Worm (Caenorhabditis elegans): ENCODE measurements around the gene acs-14.

The acs-14 gene

DNA sequence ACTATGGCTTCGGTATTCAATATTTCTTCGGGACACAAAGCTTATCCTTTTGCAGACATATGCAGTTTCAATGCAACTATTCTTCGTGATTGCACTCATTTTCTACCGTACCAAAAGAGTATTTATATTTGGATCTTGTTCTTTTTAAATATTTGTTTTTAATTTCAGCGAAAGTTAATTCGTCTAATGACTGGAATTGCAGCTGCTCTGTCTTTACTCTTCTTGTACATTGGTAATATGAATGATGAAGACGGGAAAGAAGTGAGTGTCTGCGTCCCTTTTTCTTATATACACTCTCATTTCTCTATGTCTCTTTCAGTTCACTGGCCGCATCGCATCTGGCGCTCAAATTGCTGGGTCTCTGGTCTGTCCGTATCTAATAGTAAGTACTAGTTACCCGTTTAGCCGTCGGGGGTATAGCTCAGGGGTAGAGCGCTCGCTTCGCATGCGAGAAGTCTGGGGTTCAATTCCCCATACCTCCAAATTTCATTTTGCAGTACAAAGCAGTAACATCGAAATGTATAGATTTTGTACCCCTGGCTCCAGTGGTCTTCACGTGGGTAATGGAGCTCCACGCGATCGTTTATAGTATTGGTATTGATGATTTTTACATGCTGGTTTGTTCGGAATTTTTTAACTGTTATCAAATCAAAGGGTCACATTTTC is 4.6 kb upstream of the acs-14 start:
- TF ChIP-seq tbx-37 (GFP tag; conservative IDR thresholded peaks at IDR 0.05) (peak; percentile 92), ceh-13 (GFP tag; optimal IDR thresholded peaks at IDR 0.05) (peak; percentile 84), sea-1 (GFP tag; conservative IDR thresholded peaks at IDR 0.05) (peak; percentile 96), ets-7 (tag; optimal IDR thresholded peaks at IDR 0.05) (peak; percentile 76), hmg-4 (GFP tag; optimal IDR thresholded peaks at IDR 0.05) (peak; percentile 96), tbx-11 (GFP tag; IDR thresholded peaks at IDR 0.05) (peak; percentile 94), pes-1 (GFP tag; IDR thresholded peaks at IDR 0.05) (no peak; the same call in 1 of the 2 replicates), F13C5.2 (tag; optimal IDR thresholded peaks at IDR 0.05) (peak; percentile 91), scrt-1 (GFP tag; IDR thresholded peaks at IDR 0.05) (peak; percentile 97), tra-4 (tag; optimal IDR thresholded peaks at IDR 0.05) (peak; percentile 75), hmbx-1 (tag; optimal IDR thresholded peaks at IDR 0.05) (peak; percentile 74), ceh-36 (tag; optimal IDR thresholded peaks at IDR 0.05) (peak; percentile 91), B0310.2 (tag; optimal IDR thresholded peaks at IDR 0.05) (peak; percentile 93), ama-1 (optimal IDR thresholded peaks at IDR 0.05) (no peak), flt-1 (GFP tag; IDR thresholded peaks at IDR 0.05) (peak; percentile 96), aly-1 (tag; optimal IDR thresholded peaks at IDR 0.05) (peak; percentile 91), hnd-1 (tag; optimal IDR thresholded peaks at IDR 0.05) (peak; percentile 87)

DNA sequence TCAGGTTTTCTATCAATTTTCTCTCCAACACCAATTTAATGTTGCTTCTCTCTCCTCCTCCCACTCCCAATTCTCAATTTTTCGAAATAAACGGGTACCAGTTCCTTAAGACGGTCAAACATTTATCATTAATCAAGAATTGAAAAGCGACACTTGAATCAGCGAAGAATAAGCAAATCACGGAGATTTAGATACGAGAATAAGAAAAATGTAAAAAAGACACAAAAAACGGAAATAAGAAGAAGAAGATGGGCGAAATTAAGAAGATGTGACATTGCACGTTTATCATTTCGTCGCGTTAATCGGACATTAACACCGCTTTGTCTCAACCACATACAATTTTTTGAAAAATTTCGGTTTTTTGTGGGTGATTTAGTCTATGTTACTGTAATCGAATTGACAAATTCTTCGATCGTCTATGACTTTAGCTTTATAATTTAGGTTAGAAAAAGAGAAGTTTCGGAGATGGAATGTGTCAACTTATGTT is 3.4 kb upstream of the acs-14 start, which contains the start of gene haao-1:
TSS of gene haao-1 (plus strand) at position 437 of the 487 bp plus-strand sequence.
- TF ChIP-seq hnd-1 (tag; optimal IDR thresholded peaks at IDR 0.05) = no peak
- no peak for TF ChIP-seq tbx-11 (GFP tag; IDR thresholded peaks at IDR 0.05)
- no peak for TF ChIP-seq hmbx-1 (tag; optimal IDR thresholded peaks at IDR 0.05)
- no peak for TF ChIP-seq tra-4 (tag; optimal IDR thresholded peaks at IDR 0.05)
- no peak for TF ChIP-seq ets-7 (tag; optimal IDR thresholded peaks at IDR 0.05)
- TF ChIP-seq pes-1 (GFP tag; IDR thresholded peaks at IDR 0.05) = no peak
- no peak for TF ChIP-seq sea-1 (GFP tag; conservative IDR thresholded peaks at IDR 0.05)
- no peak for TF ChIP-seq tbx-37 (GFP tag; conservative IDR thresholded peaks at IDR 0.05)
- no peak for TF ChIP-seq scrt-1 (GFP tag; IDR thresholded peaks at IDR 0.05)
- no peak for TF ChIP-seq B0310.2 (tag; optimal IDR thresholded peaks at IDR 0.05)
- no peak for TF ChIP-seq hmg-4 (GFP tag; optimal IDR thresholded peaks at IDR 0.05)
- TF ChIP-seq ceh-13 (GFP tag; optimal IDR thresholded peaks at IDR 0.05) = no peak
- no peak for TF ChIP-seq ama-1 (optimal IDR thresholded peaks at IDR 0.05)

DNA sequence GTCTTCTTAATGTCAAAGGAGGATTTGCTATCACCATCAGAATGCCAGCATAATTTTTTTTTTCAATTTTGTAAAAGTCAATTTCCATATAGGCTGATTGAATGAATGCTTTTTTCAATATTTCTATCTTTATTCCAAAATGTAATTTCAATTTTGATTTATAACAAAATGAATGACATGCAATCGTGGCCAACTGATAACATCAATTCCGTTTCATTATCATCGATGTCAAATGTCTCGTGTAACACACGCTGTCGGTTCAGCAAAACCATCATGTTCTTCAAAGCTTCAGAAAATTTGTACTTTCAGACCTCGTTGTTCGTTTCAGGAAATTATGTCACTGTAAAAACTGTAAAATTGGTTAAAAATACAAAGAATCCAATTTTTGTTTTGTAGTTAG is 1.0 kb upstream of the acs-14 start:
- TF ChIP-seq ama-1 (optimal IDR thresholded peaks at IDR 0.05) (no peak), ceh-36 (tag; optimal IDR thresholded peaks at IDR 0.05) (no peak), ets-7 (tag; optimal IDR thresholded peaks at IDR 0.05) (no peak), pes-1 (GFP tag; IDR thresholded peaks at IDR 0.05) (no peak), B0310.2 (tag; optimal IDR thresholded peaks at IDR 0.05) (no peak), flt-1 (GFP tag; IDR thresholded peaks at IDR 0.05) (no peak), sea-1 (GFP tag; conservative IDR thresholded peaks at IDR 0.05) (no peak), hnd-1 (tag; optimal IDR thresholded peaks at IDR 0.05) (no peak), tra-4 (tag; optimal IDR thresholded peaks at IDR 0.05) (no peak), scrt-1 (GFP tag; IDR thresholded peaks at IDR 0.05) (no peak), hmbx-1 (tag; optimal IDR thresholded peaks at IDR 0.05) (no peak)

DNA sequence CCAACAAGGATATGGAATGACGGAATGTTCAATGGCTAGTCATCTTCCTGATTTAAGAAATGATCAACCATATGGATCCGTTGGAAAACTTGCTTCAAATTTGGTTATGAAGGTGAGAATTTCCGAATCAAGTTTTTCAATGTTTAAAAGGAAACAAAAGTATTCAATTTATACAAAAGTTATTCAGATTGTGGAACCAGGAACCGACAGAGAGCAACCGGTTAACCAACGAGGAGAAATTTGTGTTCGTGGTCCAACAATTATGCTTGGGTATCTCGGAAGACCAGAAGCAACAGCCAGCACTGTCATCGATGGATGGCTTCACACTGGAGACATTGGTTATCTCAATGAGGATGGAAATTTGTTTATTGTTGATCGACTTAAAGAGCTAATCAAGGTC is 1.7 kb downstream of the acs-14 start:
- TF ChIP-seq hmbx-1 (tag; optimal IDR thresholded peaks at IDR 0.05) = no peak
- TF ChIP-seq pes-1 (GFP tag; IDR thresholded peaks at IDR 0.05) = no peak
- no peak for TF ChIP-seq sea-1 (GFP tag; conservative IDR thresholded peaks at IDR 0.05)
- no peak for TF ChIP-seq scrt-1 (GFP tag; IDR thresholded peaks at IDR 0.05)
- no peak for TF ChIP-seq hnd-1 (tag; optimal IDR thresholded peaks at IDR 0.05)
- TF ChIP-seq aly-1 (tag; optimal IDR thresholded peaks at IDR 0.05) = no peak
- no peak for TF ChIP-seq ama-1 (optimal IDR thresholded peaks at IDR 0.05)
- no peak for TF ChIP-seq flt-1 (GFP tag; IDR thresholded peaks at IDR 0.05)
- no peak for TF ChIP-seq ceh-36 (tag; optimal IDR thresholded peaks at IDR 0.05)
- TF ChIP-seq hmg-4 (GFP tag; optimal IDR thresholded peaks at IDR 0.05) = no peak

DNA sequence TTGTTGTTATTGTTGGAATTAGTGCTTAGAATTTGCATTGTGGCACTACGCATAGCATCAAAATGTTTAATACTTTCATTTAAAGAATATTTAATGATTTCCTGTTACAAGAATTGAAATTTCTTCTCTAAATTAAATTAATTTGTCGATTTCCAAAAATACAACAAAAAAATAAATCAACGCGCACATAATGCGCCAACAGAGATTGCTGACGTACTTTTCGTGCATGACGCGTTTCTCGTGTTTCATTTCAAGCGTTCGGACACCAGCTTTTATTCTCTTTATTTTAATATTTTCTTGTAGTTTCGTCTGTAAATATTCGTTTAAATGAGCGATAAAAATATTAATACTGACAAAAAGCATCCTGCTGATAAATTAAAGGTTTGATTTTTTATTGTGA is 5.7 kb downstream of the acs-14 start, which contains the start of gene eif-2Bdelta:
TSS of gene eif-2Bdelta (plus strand) at position 235 of the 400 bp plus-strand sequence.
- no peak for TF ChIP-seq hnd-1 (tag; optimal IDR thresholded peaks at IDR 0.05)
- no peak for TF ChIP-seq tra-4 (tag; optimal IDR thresholded peaks at IDR 0.05)
- TF ChIP-seq hmg-4 (GFP tag; optimal IDR thresholded peaks at IDR 0.05) = no peak
- TF ChIP-seq B0310.2 (tag; optimal IDR thresholded peaks at IDR 0.05) = no peak
- no peak for TF ChIP-seq flt-1 (GFP tag; IDR thresholded peaks at IDR 0.05)
- TF ChIP-seq pes-1 (GFP tag; IDR thresholded peaks at IDR 0.05) = no peak
- no peak for TF ChIP-seq ama-1 (optimal IDR thresholded peaks at IDR 0.05)
- no peak for TF ChIP-seq F13C5.2 (tag; optimal IDR thresholded peaks at IDR 0.05)
- no peak for TF ChIP-seq tbx-37 (GFP tag; conservative IDR thresholded peaks at IDR 0.05)
- no peak for TF ChIP-seq ceh-13 (GFP tag; optimal IDR thresholded peaks at IDR 0.05)
- no peak for TF ChIP-seq aly-1 (tag; optimal IDR thresholded peaks at IDR 0.05)
- no peak for TF ChIP-seq tbx-11 (GFP tag; IDR thresholded peaks at IDR 0.05)
- no peak for TF ChIP-seq ceh-36 (tag; optimal IDR thresholded peaks at IDR 0.05)
- TF ChIP-seq sea-1 (GFP tag; conservative IDR thresholded peaks at IDR 0.05) = no peak
- no peak for TF ChIP-seq hmbx-1 (tag; optimal IDR thresholded peaks at IDR 0.05)

DNA sequence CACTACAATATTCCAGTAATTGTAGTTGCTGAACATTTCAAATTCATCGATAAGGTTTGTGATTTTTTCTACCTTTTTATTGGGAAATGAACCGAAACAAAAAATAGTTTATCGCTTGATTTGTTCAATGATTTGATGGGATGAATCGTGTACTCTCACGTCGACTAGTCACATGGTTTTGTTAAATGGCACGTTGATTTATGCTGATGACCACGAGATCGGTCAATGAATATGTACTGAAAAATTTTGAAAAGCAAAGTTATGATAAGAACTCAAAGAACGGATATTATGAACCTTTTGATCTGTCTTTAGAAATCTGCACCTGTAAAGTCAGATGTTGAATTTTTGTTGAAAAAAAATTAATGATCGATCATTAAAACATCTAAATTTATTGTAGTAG is 8.3 kb downstream of the acs-14 start:
- TF ChIP-seq scrt-1 (GFP tag; IDR thresholded peaks at IDR 0.05) (no peak), pes-1 (GFP tag; IDR thresholded peaks at IDR 0.05) (no peak), tbx-11 (GFP tag; IDR thresholded peaks at IDR 0.05) (no peak), tbx-37 (GFP tag; conservative IDR thresholded peaks at IDR 0.05) (no peak), aly-1 (tag; optimal IDR thresholded peaks at IDR 0.05) (no peak), hmg-4 (GFP tag; optimal IDR thresholded peaks at IDR 0.05) (no peak), tra-4 (tag; optimal IDR thresholded peaks at IDR 0.05) (no peak), F13C5.2 (tag; optimal IDR thresholded peaks at IDR 0.05) (no peak), ets-7 (tag; optimal IDR thresholded peaks at IDR 0.05) (no peak), ama-1 (optimal IDR thresholded peaks at IDR 0.05) (no peak)

DNA sequence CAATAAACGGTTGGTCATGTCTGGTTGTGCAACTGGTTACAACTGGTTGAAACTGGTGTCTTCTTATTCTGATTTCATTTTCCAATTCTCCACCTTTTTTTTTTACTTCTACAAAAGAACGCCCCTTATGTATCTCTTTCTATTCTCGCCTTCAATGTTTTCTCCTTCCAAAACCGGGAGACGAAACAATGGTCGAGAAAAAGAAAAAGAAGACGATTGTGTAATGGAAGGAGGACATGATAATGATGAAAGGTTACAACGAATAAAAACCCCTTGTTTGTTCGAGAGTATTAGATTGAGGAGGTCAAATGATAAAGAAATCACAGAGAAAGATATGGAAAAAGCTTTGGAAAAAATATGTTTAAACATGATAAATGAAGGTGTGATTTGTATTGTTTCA is 10.9 kb downstream of the acs-14 start, which contains the start of gene C50F4.8:
TSS of gene C50F4.8 (minus strand) at position 28 of the 400 bp plus-strand sequence.
- TF ChIP-seq hnd-1 (tag; optimal IDR thresholded peaks at IDR 0.05) (no peak), aly-1 (tag; optimal IDR thresholded peaks at IDR 0.05) (no peak), B0310.2 (tag; optimal IDR thresholded peaks at IDR 0.05) (no peak), hmbx-1 (tag; optimal IDR thresholded peaks at IDR 0.05) (no peak), flt-1 (GFP tag; IDR thresholded peaks at IDR 0.05) (no peak), pes-1 (GFP tag; IDR thresholded peaks at IDR 0.05) (no peak), sea-1 (GFP tag; conservative IDR thresholded peaks at IDR 0.05) (no peak), scrt-1 (GFP tag; IDR thresholded peaks at IDR 0.05) (no peak), F13C5.2 (tag; optimal IDR thresholded peaks at IDR 0.05) (no peak), ceh-36 (tag; optimal IDR thresholded peaks at IDR 0.05) (no peak), ama-1 (optimal IDR thresholded peaks at IDR 0.05) (no peak), ets-7 (tag; optimal IDR thresholded peaks at IDR 0.05) (no peak), tra-4 (tag; optimal IDR thresholded peaks at IDR 0.05) (no peak)
